Worm (Caenorhabditis elegans) whole organism, L1 larva: Measurements from ENCODE around the gene Y71H2AM.25.
A peak's percentile ranks its signal among the peaks of the same experiment; 100 is the strongest.

Source experiments
- elt-2 ChIP-seq: sonication (generic microtip); optimal IDR thresholded peaks from 2 replicates; lab custom pipeline; 2016; ENCODE audit warnings: missing genetic modification characterization, mild to moderate bottlenecking, inconsistent platforms, missing compliant biosample characterization, missing genetic modification reagents
- fkh-4 ChIP-seq: sonication (generic microtip); optimal IDR thresholded peaks from 2 replicates; lab custom pipeline; 2016; ENCODE audit warnings: missing compliant biosample characterization, missing genetic modification characterization, borderline replicate concordance
- jun-1 ChIP-seq: fragments of 150-350 bp; optimal IDR thresholded peaks from 2 replicates; lab custom pipeline; 2014; ENCODE audit warnings: missing biosample characterization, missing genetic modification reagents, missing genetic modification characterization
- nhr-19 ChIP-seq: fragments of 200-800 bp; sonication (Bioruptor generic); conservative IDR thresholded peaks from 2 replicates; pipeline ENCODE4 v1.3.6; 2022; ENCODE audit warnings: missing genetic modification characterization, missing compliant biosample characterization
- nhr-76 ChIP-seq: sonication (generic microtip); optimal IDR thresholded peaks from 2 replicates; lab custom pipeline; 2017; ENCODE audit warnings: missing biosample characterization, missing genetic modification characterization
- zag-1 ChIP-seq: fragments of 150-350 bp; optimal IDR thresholded peaks from 2 replicates; lab custom pipeline; 2014; ENCODE audit warnings: missing biosample characterization, missing genetic modification characterization

DNA sequence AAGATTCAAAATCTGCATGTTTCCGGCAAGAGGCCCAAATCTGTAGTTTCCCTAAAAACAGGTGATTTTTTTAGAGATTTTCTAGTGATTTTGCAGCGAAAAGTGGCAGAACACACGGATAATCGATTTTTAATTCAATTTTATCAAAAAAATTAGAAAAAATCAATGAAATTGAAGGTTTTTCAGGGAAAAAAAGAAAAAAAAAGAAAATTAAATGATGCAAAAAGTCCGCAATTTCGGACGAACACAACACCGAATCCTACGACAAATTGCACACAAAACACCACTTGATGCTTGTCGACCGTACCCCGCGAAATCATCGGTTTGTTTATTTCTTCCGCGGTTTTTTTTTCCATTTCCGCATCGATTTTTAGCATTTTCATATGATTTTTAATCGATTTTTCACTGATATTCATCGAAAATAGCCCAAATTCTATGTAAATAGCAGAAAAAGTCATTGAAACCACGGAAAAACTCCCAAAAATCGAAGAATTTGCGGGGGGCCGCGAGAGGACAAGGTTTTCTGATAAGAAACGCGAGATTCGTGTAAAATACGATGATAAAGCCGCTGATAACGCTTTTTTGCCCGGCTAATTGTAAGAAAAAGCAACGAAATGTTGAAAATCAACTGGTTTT lies 12.8 kb downstream of the Y71H2AM.25 start, which contains the start of gene tufm-1:
- TF ChIP-seq jun-1 (peak; percentile 47), nhr-76 (no peak), nhr-19 (GFP tag; lab: Robert Waterston, UW) (peak; percentile 11; the same call in 1 of the 2 replicates), zag-1 (no peak), elt-2 (peak; percentile 21), fkh-4 (tag; lab: Kevin White, UChicago) (no peak)
